Fruit fly (Drosophila melanogaster): Measurements from ENCODE around the gene bowl.

Gene bowl

dm6 chr2L:3804641-3805273 lies 33.3 kb downstream of the bowl start (continued):
- TF ChIP-seq Dad (GFP tag; optimal IDR thresholded peaks at IDR 0.05), result peak; percentile 98
- TF ChIP-seq CG2202 (tag; optimal IDR thresholded peaks at IDR 0.05), result peak; percentile 95
- TF ChIP-seq nerfin-2 (GFP tag; IDR thresholded peaks at IDR 0.05; ENCODE audit: partially characterized antibody), result no peak
- peak; percentile 93 for TF ChIP-seq CG13775 (GFP tag; optimal IDR thresholded peaks at IDR 0.05)
- TF ChIP-seq CG12219 (GFP tag; optimal IDR thresholded peaks at IDR 0.05), result peak; percentile 100
- TF ChIP-seq CG14710 (tag; optimal IDR thresholded peaks at IDR 0.05), result peak; percentile 98
- no peak for TF ChIP-seq cad (GFP tag; optimal IDR thresholded peaks at IDR 0.05)
- peak; percentile 95 for TF ChIP-seq shn (GFP tag; optimal IDR thresholded peaks at IDR 0.05)
- TF ChIP-seq Dip3 (GFP tag; optimal IDR thresholded peaks at IDR 0.05), result peak; percentile 92
- TF ChIP-seq Ssrp (tag; optimal IDR thresholded peaks at IDR 0.05), result peak; percentile 99
- peak; percentile 91 for TF ChIP-seq CG16779 (GFP tag; IDR thresholded peaks at IDR 0.05)
- TF ChIP-seq Bdp1 (GFP tag; optimal IDR thresholded peaks at IDR 0.05), result peak; percentile 90
- TF ChIP-seq CG16813 (GFP tag; IDR thresholded peaks at IDR 0.05; ENCODE audit: partially characterized antibody), result no peak
- TF ChIP-seq CG1603 (tag; optimal IDR thresholded peaks at IDR 0.05), result peak; percentile 99
- TF ChIP-seq Dfd (GFP tag; optimal IDR thresholded peaks at IDR 0.05), result no peak
- TF ChIP-seq CG1024 (GFP tag; IDR thresholded peaks at IDR 0.05), result peak; percentile 93
- peak; percentile 98 for TF ChIP-seq E2f1 (GFP tag; IDR thresholded peaks at IDR 0.05)
- peak; percentile 89 for TF ChIP-seq exex (tag; optimal IDR thresholded peaks at IDR 0.05)
- TF ChIP-seq fd3F (GFP tag; optimal IDR thresholded peaks at IDR 0.05), result peak; percentile 97
- TF ChIP-seq CG7745 (tag; optimal IDR thresholded peaks at IDR 0.05), result peak; percentile 84
- peak; percentile 92 for TF ChIP-seq Doc2 (GFP tag; IDR thresholded peaks at IDR 0.05)
- peak; percentile 96 for TF ChIP-seq Atf3 (GFP tag; optimal IDR thresholded peaks at IDR 0.05)
- peak; percentile 35 for TF ChIP-seq Dp (GFP tag; optimal IDR thresholded peaks at IDR 0.05)
- peak; percentile 98 for TF ChIP-seq Ptx1 (GFP tag; IDR thresholded peaks at IDR 0.05)
- TF ChIP-seq abd-A (tag; optimal IDR thresholded peaks at IDR 0.05), result peak; percentile 98
- TF ChIP-seq grn (GFP tag; optimal IDR thresholded peaks at IDR 0.05), result peak; percentile 81
- TF ChIP-seq CG4617 (GFP tag; optimal IDR thresholded peaks at IDR 0.05; ENCODE audit: borderline replicate concordance), result peak; percentile 92
- TF ChIP-seq CG10366 (GFP tag; IDR thresholded peaks at IDR 0.05), result peak; percentile 98
- peak; percentile 96 for TF ChIP-seq CG7372 (GFP tag; IDR thresholded peaks at IDR 0.05)
- TF ChIP-seq dimm (GFP tag; IDR thresholded peaks at IDR 0.05), result peak; percentile 94
- TF ChIP-seq slbo (GFP tag; IDR thresholded peaks at IDR 0.05), result peak; percentile 96
- TF ChIP-seq Rfx (GFP tag; IDR thresholded peaks at IDR 0.05), result peak; percentile 96
- TF ChIP-seq mam (GFP tag; optimal IDR thresholded peaks at IDR 0.05), result peak; percentile 97
- TF ChIP-seq Spps (tag; optimal IDR thresholded peaks at IDR 0.05), result peak; percentile 99
- peak; percentile 95 for TF ChIP-seq CG11696 (GFP tag; IDR thresholded peaks at IDR 0.05)
- peak; percentile 95 for TF ChIP-seq MBD-R2 (GFP tag; IDR thresholded peaks at IDR 0.05)
- peak; percentile 96 for TF ChIP-seq odd (GFP tag; optimal IDR thresholded peaks at IDR 0.05)
- peak; percentile 77 for TF ChIP-seq CG7928 (GFP tag; optimal IDR thresholded peaks at IDR 0.05)
- TF ChIP-seq Jarid2 (GFP tag; optimal IDR thresholded peaks at IDR 0.05), result peak; percentile 91
- peak; percentile 71 for TF ChIP-seq CG3995 (GFP tag; optimal IDR thresholded peaks at IDR 0.05)
- TF ChIP-seq CG10209 (GFP tag; optimal IDR thresholded peaks at IDR 0.05), result peak; percentile 98
- TF ChIP-seq pfk (GFP tag; optimal IDR thresholded peaks at IDR 0.05), result peak; percentile 59
- TF ChIP-seq Stat92E (GFP tag; optimal IDR thresholded peaks at IDR 0.05), result peak in 1 of 3 experiments; percentile 98
- TF ChIP-seq trh (GFP tag; optimal IDR thresholded peaks at IDR 0.05), result peak; percentile 90
- no peak for TF ChIP-seq cg (GFP tag; optimal IDR thresholded peaks at IDR 0.05)
- peak; percentile 97 for TF ChIP-seq crc (GFP tag; optimal IDR thresholded peaks at IDR 0.05)
- no peak for TF ChIP-seq CG7963 (GFP tag; IDR thresholded peaks at IDR 0.05; ENCODE audit: partially characterized antibody)
- TF ChIP-seq CG12391 (tag; optimal IDR thresholded peaks at IDR 0.05), result peak; percentile 98
- peak; percentile 97 for TF ChIP-seq CG9609 (GFP tag; optimal IDR thresholded peaks at IDR 0.05)
- peak; percentile 98 for TF ChIP-seq run (tag; optimal IDR thresholded peaks at IDR 0.05)

Measured in whole organism, embryonic.